Fruit fly (Drosophila melanogaster): ENCODE measurements around the gene DIP-zeta.

- TF ChIP-seq CG16813 (GFP tag; IDR thresholded peaks at IDR 0.05; ENCODE audit: partially characterized antibody) = no peak
- TF ChIP-seq CG15696 (tag; optimal IDR thresholded peaks at IDR 0.05) = no peak
- no peak for TF ChIP-seq B-H1 (GFP tag; IDR thresholded peaks at IDR 0.05)
- TF ChIP-seq fru (optimal IDR thresholded peaks at IDR 0.05) = no peak
- TF ChIP-seq C15 (GFP tag; IDR thresholded peaks at IDR 0.05) = no peak
- no peak for TF ChIP-seq Hr78 (GFP tag; optimal IDR thresholded peaks at IDR 0.05)
- TF ChIP-seq pho (GFP tag; optimal IDR thresholded peaks at IDR 0.05) = no peak
- TF ChIP-seq CG6272 (GFP tag; IDR thresholded peaks at IDR 0.05) = no peak
- TF ChIP-seq MBD-R2 (GFP tag; IDR thresholded peaks at IDR 0.05) = no peak
- no peak for TF ChIP-seq Hr51 (GFP tag; optimal IDR thresholded peaks at IDR 0.05)
- no peak for TF ChIP-seq CG18599 (GFP tag; optimal IDR thresholded peaks at IDR 0.05)
- TF ChIP-seq fd102C (GFP tag; optimal IDR thresholded peaks at IDR 0.05) = no peak
- TF ChIP-seq Hr3 (GFP tag; optimal IDR thresholded peaks at IDR 0.05) = no peak
- no peak for TF ChIP-seq unpg (GFP tag; optimal IDR thresholded peaks at IDR 0.05)
Observed at dm6 chr2L:9031736-9032135, 39.2 kb downstream of the DIP-zeta start, which contains the start of gene CG9582.

All from whole organism, embryonic.